Worm (Caenorhabditis elegans) whole organism, L2 larva: ENCODE data around the gene T09A5.4.

Source experiments
- aly-2 ChIP-seq: fragments of 150-350 bp; optimal IDR thresholded peaks from 2 replicates; lab custom pipeline; 2014; ENCODE audit warnings: missing biosample characterization, missing genetic modification characterization
- blmp-1 ChIP-seq: sonication (generic microtip); optimal IDR thresholded peaks from 2 replicates; lab custom pipeline; 2017; ENCODE audit warnings: missing genetic modification characterization, mild to moderate bottlenecking, missing compliant biosample characterization, antibody characterized with exemption, moderate library complexity; ENCODE audit not compliant: insufficient read depth
- egl-27 ChIP-seq: sonication (generic microtip); optimal IDR thresholded peaks from 3 replicates; lab custom pipeline; 2017; ENCODE audit warnings: missing biosample characterization, missing genetic modification reagents, missing genetic modification characterization
- fos-1 ChIP-seq: fragments of 150-350 bp; optimal IDR thresholded peaks from 2 replicates; lab custom pipeline; 2014; ENCODE audit warnings: missing biosample characterization, missing genetic modification characterization
- nhr-12 ChIP-seq: fragments of 150-350 bp; optimal IDR thresholded peaks from 2 replicates; lab custom pipeline; 2014; ENCODE audit warnings: missing biosample characterization, missing genetic modification characterization
- skn-1 ChIP-seq: sonication (generic microtip); optimal IDR thresholded peaks from 2 replicates; lab custom pipeline; 2017; ENCODE audit warnings: missing biosample characterization, missing genetic modification characterization
- unc-55 ChIP-seq: fragments of 150-350 bp; sonication (generic microtip); optimal IDR thresholded peaks from 3 replicates; lab custom pipeline; 2014; ENCODE audit warnings: missing biosample characterization, missing genetic modification reagents, missing genetic modification characterization
- zag-1 ChIP-seq: fragments of 150-350 bp; optimal IDR thresholded peaks from 2 replicates; lab custom pipeline; 2014; ENCODE audit warnings: missing biosample characterization, missing genetic modification characterization

DNA sequence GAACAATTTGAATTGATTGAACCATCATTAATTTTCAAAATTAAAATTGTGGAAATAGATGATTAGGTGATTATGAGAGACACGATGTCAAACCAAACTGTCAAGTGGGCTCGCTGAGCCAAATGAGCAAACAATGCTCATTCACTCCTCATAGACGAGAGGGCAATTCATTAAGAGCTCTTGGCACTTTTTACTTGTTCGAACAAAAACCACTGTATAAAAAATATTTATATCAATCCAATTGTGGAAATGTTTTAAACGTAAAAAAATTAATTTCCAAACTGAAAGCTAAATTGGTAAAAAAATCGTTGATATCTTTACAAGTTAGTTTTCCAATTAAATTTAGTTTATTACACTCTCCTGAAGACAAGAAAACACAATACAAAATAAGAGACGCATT, 3.7 kb downstream of the T09A5.4 start, which contains the start of gene acr-7:
- TF ChIP-seq blmp-1 (tag; lab: Kevin White, UChicago) (no peak), unc-55 (GFP tag; lab: Kevin White, UChicago) (no peak), zag-1 (tag; lab: Kevin White, UChicago) (no peak), skn-1 (tag; lab: Kevin White, UChicago) (no peak), fos-1 (tag; lab: Kevin White, UChicago) (no peak), egl-27 (no peak), aly-2 (tag; lab: Kevin White, UChicago) (no peak), nhr-12 (tag; lab: Kevin White, UChicago) (no peak)
